Worm (Caenorhabditis elegans): Measurements from ENCODE around the gene col-128.

DNA sequence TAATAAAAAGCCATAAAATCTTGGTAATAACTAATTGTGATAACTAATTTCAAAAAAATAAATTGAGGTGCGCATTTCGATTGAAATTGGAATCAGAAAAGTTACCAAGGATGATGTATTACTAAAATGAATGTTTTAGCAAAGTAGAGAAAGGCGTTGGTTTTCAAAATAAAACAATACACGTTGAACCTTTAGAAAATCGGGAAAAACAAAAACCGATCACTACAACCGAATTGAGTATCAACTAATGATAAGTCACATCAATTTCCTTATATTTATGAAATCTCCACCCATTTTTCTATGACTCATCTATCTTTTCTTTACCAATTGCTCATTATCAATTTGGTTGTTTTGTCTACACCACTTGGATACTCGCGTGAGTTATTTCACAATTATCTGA is 51.3 kb downstream of the col-128 start, which contains the start of gene H21P03.10:
- TF ChIP-seq ama-1 (optimal IDR thresholded peaks at IDR 0.05), result no peak
- no peak for TF ChIP-seq tbx-11 (GFP tag; IDR thresholded peaks at IDR 0.05)

Measured in whole organism, early embryonic.